Fruit fly (Drosophila melanogaster) whole organism, embryonic: ENCODE data around the gene CG32811.
A peak's percentile ranks its signal among the peaks of the same experiment; 100 is the strongest.

Source experiments
- Atf3 ChIP-seq: fragments of 200-800 bp; sonication (Bioruptor generic); optimal IDR thresholded peaks from 3 replicates; lab custom pipeline; 2016; ENCODE audit warnings: missing biosample characterization, missing genetic modification characterization
- CG10267 ChIP-seq: fragments of 200-800 bp; sonication (Bioruptor generic); optimal IDR thresholded peaks from 2 replicates; lab custom pipeline; 2018; ENCODE audit warnings: missing biosample characterization, mild to moderate bottlenecking, missing genetic modification characterization, moderate library complexity
- CG11456 ChIP-seq: fragments of 200-800 bp; sonication (Bioruptor generic); IDR thresholded peaks from 3 replicates; pipeline ENCODE4 v1.3.6; 2022; ENCODE audit warnings: missing biosample characterization, missing genetic modification characterization
- CG11696 ChIP-seq: fragments of 200-800 bp; sonication (Bioruptor generic); IDR thresholded peaks from 2 replicates; pipeline ENCODE4 v1.3.6; 2022; ENCODE audit warnings: missing biosample characterization, missing genetic modification characterization
- CG12236 ChIP-seq: fragments of 200-800 bp; sonication (Bioruptor generic); optimal IDR thresholded peaks from 2 replicates; lab custom pipeline; 2016; ENCODE audit warnings: missing biosample characterization, missing genetic modification characterization
- CG15269 ChIP-seq: fragments of 200-800 bp; sonication (Bioruptor generic); optimal IDR thresholded peaks from 2 replicates; lab custom pipeline; 2018; ENCODE audit warnings: missing biosample characterization, mild to moderate bottlenecking, missing genetic modification characterization, moderate library complexity
- CG15601 ChIP-seq: fragments of 200-800 bp; sonication (Bioruptor generic); optimal IDR thresholded peaks from 3 replicates; lab custom pipeline; 2019; ENCODE audit warnings: missing biosample characterization, mild to moderate bottlenecking, missing genetic modification characterization, moderate library complexity
- CG17912 ChIP-seq: fragments of 200-800 bp; sonication (Bioruptor generic); optimal IDR thresholded peaks from 2 replicates; lab custom pipeline; 2018; ENCODE audit warnings: missing biosample characterization, mild to moderate bottlenecking, missing genetic modification characterization
- CG30403 ChIP-seq: fragments of 200-800 bp; sonication (Bioruptor generic); optimal IDR thresholded peaks from 3 replicates; lab custom pipeline; 2016; ENCODE audit warnings: missing biosample characterization, missing genetic modification characterization
- CG30431 ChIP-seq: fragments of 200-800 bp; sonication (Bioruptor generic); optimal IDR thresholded peaks from 2 replicates; lab custom pipeline; 2017; ENCODE audit warnings: missing biosample characterization, missing genetic modification characterization
- CG31388 ChIP-seq: fragments of 200-800 bp; sonication (Bioruptor generic); optimal IDR thresholded peaks from 2 replicates; lab custom pipeline; 2016; ENCODE audit warnings: missing biosample characterization, missing genetic modification characterization
- CG3163 ChIP-seq: fragments of 200-800 bp; sonication (Bioruptor generic); optimal IDR thresholded peaks from 3 replicates; lab custom pipeline; 2016; ENCODE audit warnings: missing biosample characterization, missing genetic modification characterization
- CG32772 ChIP-seq: fragments of 200-800 bp; sonication (Bioruptor generic); IDR thresholded peaks from 2 replicates; pipeline ENCODE4 v1.3.6; 2022; ENCODE audit warnings: missing biosample characterization, missing genetic modification characterization
- CG34422 ChIP-seq: fragments of 200-800 bp; sonication (Bioruptor generic); IDR thresholded peaks from 3 replicates; pipeline ENCODE4 v1.3.6; 2022; ENCODE audit warnings: missing biosample characterization, missing genetic modification characterization
- CG3995 ChIP-seq: fragments of 200-800 bp; sonication (Bioruptor generic); optimal IDR thresholded peaks from 3 replicates; lab custom pipeline; 2016; ENCODE audit warnings: missing biosample characterization, missing genetic modification characterization
- CG6254 ChIP-seq: fragments of 200-800 bp; sonication (Bioruptor generic); optimal IDR thresholded peaks from 3 replicates; lab custom pipeline; 2017; ENCODE audit warnings: mild to moderate bottlenecking, missing biosample characterization, missing genetic modification reagents, missing genetic modification characterization
- CG7556 ChIP-seq: fragments of 200-800 bp; sonication (Bioruptor generic); optimal IDR thresholded peaks from 2 replicates; lab custom pipeline; 2017; ENCODE audit warnings: missing biosample characterization, mild to moderate bottlenecking, missing genetic modification characterization
- CG7839 ChIP-seq: fragments of 200-800 bp; sonication (Bioruptor generic); optimal IDR thresholded peaks from 3 replicates; lab custom pipeline; 2018; ENCODE audit warnings: missing biosample characterization, mild to moderate bottlenecking, missing genetic modification characterization, moderate library complexity
- CG9437 ChIP-seq: fragments of 200-800 bp; sonication (Bioruptor generic); optimal IDR thresholded peaks from 2 replicates; lab custom pipeline; 2018; ENCODE audit warnings: missing biosample characterization, mild to moderate bottlenecking, missing genetic modification characterization
- Dp ChIP-seq: fragments of 200-800 bp; sonication (Bioruptor generic); optimal IDR thresholded peaks from 2 replicates; lab custom pipeline; 2018; ENCODE audit warnings: missing biosample characterization, mild to moderate bottlenecking, missing genetic modification characterization, moderate library complexity
- Dref ChIP-seq: fragments of 200-800 bp; sonication (Bioruptor generic); IDR thresholded peaks from 2 replicates; pipeline ENCODE4 v1.3.6; 2022; ENCODE audit warnings: missing biosample characterization, missing genetic modification characterization
- E2f2 ChIP-seq: fragments of 200-800 bp; sonication (Bioruptor generic); IDR thresholded peaks from 2 replicates; pipeline ENCODE4 v1.3.6; 2022; ENCODE audit warnings: missing biosample characterization, missing genetic modification characterization
- Eip74EF ChIP-seq, 2 experiments: fragments of 200-800 bp in 1 of 2; fragments of >200 bp in 1 of 2; sonication (Bioruptor generic) in 1 of 2; optimal IDR thresholded peaks; 2 replicates each; lab custom pipeline; 2017 to 2019; ENCODE audit warnings: missing biosample characterization in 2 of 2, missing genetic modification characterization in 2 of 2, mild to moderate bottlenecking in 1 of 2, moderate library complexity in 1 of 2
- MESR4 ChIP-seq: fragments of 200-800 bp; sonication (Bioruptor generic); optimal IDR thresholded peaks from 2 replicates; lab custom pipeline; 2018; ENCODE audit warnings: missing biosample characterization, mild to moderate bottlenecking, missing genetic modification characterization, moderate library complexity
- Max ChIP-seq: fragments of 200-800 bp; sonication (Bioruptor generic); optimal IDR thresholded peaks from 2 replicates; lab custom pipeline; 2016; ENCODE audit warnings: missing biosample characterization, mild to moderate bottlenecking, missing genetic modification characterization
- NC2β ChIP-seq: fragments of 200-800 bp; sonication (Bioruptor generic); optimal IDR thresholded peaks from 2 replicates; lab custom pipeline; 2016; ENCODE audit warnings: missing biosample characterization, missing genetic modification characterization
- NK7.1 ChIP-seq: fragments of 200-800 bp; sonication (Bioruptor generic); optimal IDR thresholded peaks from 3 replicates; lab custom pipeline; 2016; ENCODE audit warnings: missing biosample characterization, missing genetic modification characterization
- Ptx1 ChIP-seq: fragments of 200-800 bp; sonication (Bioruptor generic); IDR thresholded peaks from 2 replicates; pipeline ENCODE4 v1.3.6; 2022; ENCODE audit warnings: missing biosample characterization, missing genetic modification characterization
- Sry-β ChIP-seq: fragments of 200-800 bp; sonication (Bioruptor generic); optimal IDR thresholded peaks from 2 replicates; lab custom pipeline; 2018; ENCODE audit warnings: missing biosample characterization, mild to moderate bottlenecking, missing genetic modification characterization, moderate library complexity
- Tbp ChIP-seq: fragments of >200 bp; optimal IDR thresholded peaks from 2 replicates; lab custom pipeline; 2018; ENCODE audit warnings: missing biosample characterization, missing genetic modification characterization
- Xbp1 ChIP-seq: fragments of 200-800 bp; sonication (Bioruptor generic); optimal IDR thresholded peaks from 3 replicates; lab custom pipeline; 2016; ENCODE audit warnings: missing biosample characterization, mild to moderate bottlenecking, missing genetic modification characterization
- al ChIP-seq: fragments of 200-800 bp; sonication (Bioruptor generic); IDR thresholded peaks from 2 replicates; pipeline ENCODE4 v1.3.6; 2022; ENCODE audit warnings: missing biosample characterization, missing genetic modification characterization
- amos ChIP-seq: fragments of 200-800 bp; sonication (Bioruptor generic); IDR thresholded peaks from 2 replicates; pipeline ENCODE4 v1.3.6; 2022; ENCODE audit warnings: missing biosample characterization, missing genetic modification characterization; ENCODE audit not compliant: partially characterized antibody
- bbx ChIP-seq: fragments of 200-800 bp; sonication (Bioruptor generic); IDR thresholded peaks from 2 replicates; pipeline ENCODE4 v1.3.6; 2022; ENCODE audit warnings: missing biosample characterization, missing genetic modification characterization; ENCODE audit not compliant: partially characterized antibody
- br ChIP-seq: fragments of >200 bp; optimal IDR thresholded peaks from 2 replicates; lab custom pipeline; 2017
- cg ChIP-seq: fragments of 200-800 bp; sonication (Bioruptor generic); optimal IDR thresholded peaks from 3 replicates; lab custom pipeline; 2019; ENCODE audit warnings: missing biosample characterization, mild to moderate bottlenecking, missing genetic modification characterization, moderate library complexity
- chif ChIP-seq, 2 experiments: fragments of 200-800 bp; sonication (Bioruptor generic); optimal IDR thresholded peaks; 3 replicates each; lab custom pipeline; 2016; ENCODE audit warnings: missing biosample characterization in 2 of 2, missing genetic modification characterization in 2 of 2
- da ChIP-seq: fragments of 200-800 bp; sonication (Bioruptor generic); optimal IDR thresholded peaks from 2 replicates; lab custom pipeline; 2016; ENCODE audit warnings: missing biosample characterization, missing genetic modification characterization
- danr ChIP-seq: fragments of 200-800 bp; sonication (Bioruptor generic); IDR thresholded peaks from 2 replicates; pipeline ENCODE4 v1.3.6; 2022; ENCODE audit warnings: missing biosample characterization, missing genetic modification characterization
- dmrt11E ChIP-seq: fragments of 200-800 bp; sonication (Bioruptor generic); optimal IDR thresholded peaks from 3 replicates; lab custom pipeline; 2018; ENCODE audit warnings: missing biosample characterization, mild to moderate bottlenecking, missing genetic modification characterization, moderate library complexity
- fd64A ChIP-seq: fragments of 200-800 bp; sonication (Bioruptor generic); optimal IDR thresholded peaks from 3 replicates; lab custom pipeline; 2018; ENCODE audit warnings: missing biosample characterization, mild to moderate bottlenecking, missing genetic modification characterization
- ftz-f1 ChIP-seq: fragments of 200-800 bp; sonication (Bioruptor generic); optimal IDR thresholded peaks from 2 replicates; lab custom pipeline; 2016; ENCODE audit warnings: missing biosample characterization, missing genetic modification characterization
- gt ChIP-seq: fragments of 200-800 bp; sonication (Bioruptor generic); IDR thresholded peaks from 2 replicates; pipeline ENCODE4 v1.3.6; 2022; ENCODE audit warnings: missing biosample characterization, missing genetic modification characterization
- kni ChIP-seq: fragments of 200-800 bp; sonication (Bioruptor generic); optimal IDR thresholded peaks from 3 replicates; lab custom pipeline; 2017; ENCODE audit warnings: mild to moderate bottlenecking, missing biosample characterization, missing genetic modification reagents, missing genetic modification characterization
- lilli ChIP-seq: fragments of 200-800 bp; sonication (Bioruptor generic); optimal IDR thresholded peaks from 3 replicates; lab custom pipeline; 2016; ENCODE audit warnings: missing biosample characterization, missing genetic modification characterization
- luna ChIP-seq: fragments of 200-800 bp; sonication (Bioruptor generic); optimal IDR thresholded peaks from 2 replicates; lab custom pipeline; 2016; ENCODE audit warnings: missing biosample characterization, missing genetic modification characterization
- nmo ChIP-seq: fragments of 200-800 bp; sonication (Bioruptor generic); optimal IDR thresholded peaks from 2 replicates; lab custom pipeline; 2018; ENCODE audit warnings: missing biosample characterization, mild to moderate bottlenecking, missing genetic modification characterization, moderate library complexity
- otp ChIP-seq: fragments of 200-800 bp; sonication (Bioruptor generic); IDR thresholded peaks from 3 replicates; pipeline ENCODE4, ENCODE4 v1.3.6; 2022; ENCODE audit warnings: missing biosample characterization, missing genetic modification characterization
- phol ChIP-seq: fragments of 200-800 bp; sonication (Bioruptor generic); optimal IDR thresholded peaks from 3 replicates; lab custom pipeline; 2018; ENCODE audit warnings: missing biosample characterization, mild to moderate bottlenecking, missing genetic modification characterization, moderate library complexity
- slbo ChIP-seq: fragments of 200-800 bp; sonication (Bioruptor generic); IDR thresholded peaks from 2 replicates; pipeline ENCODE4 v1.3.6; 2022; ENCODE audit warnings: missing biosample characterization, missing genetic modification characterization
- usp ChIP-seq: fragments of >200 bp; optimal IDR thresholded peaks from 2 replicates; lab custom pipeline; 2017; ENCODE audit warnings: missing biosample characterization, missing genetic modification characterization
- vfl ChIP-seq: fragments of 200-800 bp; sonication (Bioruptor generic); optimal IDR thresholded peaks from 2 replicates; lab custom pipeline; 2016; ENCODE audit warnings: missing biosample characterization, missing genetic modification characterization
- yki ChIP-seq: fragments of >200 bp; optimal IDR thresholded peaks from 3 replicates; lab custom pipeline; 2018

The CG32811 gene

dm6 chrX:1341944-1342392 is 43.8 kb upstream of the CG32811 start, which contains the start of gene Naa30A (continued):
- TF ChIP-seq Tbp (GFP tag; lab: Kevin White, UChicago) (no peak), CG11696 (GFP tag; lab: Robert Waterston, UW) (no peak), NC2β (GFP tag; lab: Kevin White, UChicago) (no peak), CG31388 (GFP tag; lab: Kevin White, UChicago) (no peak), usp (GFP tag; lab: Kevin White, UChicago) (no peak), fd64A (GFP tag; lab: Kevin White, UChicago) (no peak), Xbp1 (GFP tag; lab: Kevin White, UChicago) (no peak), dmrt11E (tag; lab: Kevin White, UChicago) (no peak), lilli (no peak), yki (lab: Kevin White, UChicago) (no peak), CG7839 (no peak), NK7.1 (GFP tag; lab: Kevin White, UChicago) (no peak), cg (GFP tag; lab: Kevin White, UChicago) (peak; percentile 95), vfl (GFP tag; lab: Kevin White, UChicago) (no peak), CG17912 (no peak), gt (GFP tag; lab: Robert Waterston, UW) (no peak), Eip74EF (GFP tag; optimal IDR thresholded peaks at IDR 0.05; lab: Kevin White, UChicago) (no peak), CG10267 (tag; lab: Kevin White, UChicago) (peak; percentile 34), bbx (GFP tag; lab: Robert Waterston, UW) (peak; percentile 97), slbo (GFP tag; lab: Robert Waterston, UW) (no peak), ftz-f1 (GFP tag; lab: Kevin White, UChicago) (no peak), CG34422 (0 out of 3 replicates have a peak, but pooled peaks have one; percentile 15), CG7556 (GFP tag; lab: Kevin White, UChicago) (no peak), kni (GFP tag; lab: Kevin White, UChicago) (no peak), CG6254 (GFP tag; lab: Kevin White, UChicago) (no peak), phol (peak; percentile 12), al (GFP tag; lab: Robert Waterston, UW) (no peak), amos (peak; percentile 97), br (lab: Kevin White, UChicago) (no peak), otp (no peak), CG11456 (GFP tag; lab: Robert Waterston, UW) (no peak), Sry-β (GFP tag; lab: Kevin White, UChicago) (no peak), Dref (GFP tag; lab: Robert Waterston, UW) (peak; percentile 93), da (GFP tag; lab: Kevin White, UChicago) (no peak), E2f2 (GFP tag; lab: Robert Waterston, UW) (peak; percentile 49), Max (peak; percentile 36), luna (no peak), Atf3 (GFP tag; lab: Kevin White, UChicago) (no peak), CG32772 (GFP tag; lab: Robert Waterston, UW) (no peak), CG9437 (peak; percentile 17), CG15269 (tag; lab: Kevin White, UChicago) (no peak), CG30403 (GFP tag; lab: Kevin White, UChicago) (no peak), chif (GFP tag; optimal IDR thresholded peaks at IDR 0.05; lab: Kevin White, UChicago) (no peak), Dp (GFP tag; lab: Kevin White, UChicago) (peak; percentile 42), nmo (GFP tag; lab: Kevin White, UChicago) (peak; percentile 43), CG12236 (GFP tag; lab: Kevin White, UChicago) (no peak), danr (GFP tag; lab: Robert Waterston, UW) (no peak), Ptx1 (GFP tag; lab: Robert Waterston, UW) (no peak), CG3163 (GFP tag; lab: Kevin White, UChicago) (no peak), CG15601 (no peak), MESR4 (GFP tag; lab: Kevin White, UChicago) (peak; percentile 96), CG30431 (no peak), CG3995 (peak; percentile 84)
